Fruit fly (Drosophila melanogaster) whole organism, embryonic: ENCODE measurements around the gene Not10.

ENCODE experiments used
- Atf-2 ChIP-seq: fragments of 200-800 bp; sonication (Bioruptor generic); optimal IDR thresholded peaks from 2 replicates; lab custom pipeline; 2016; ENCODE audit warnings: missing biosample characterization, missing genetic modification characterization
- B-H1 ChIP-seq: fragments of 200-800 bp; sonication (Bioruptor generic); IDR thresholded peaks from 3 replicates; pipeline ENCODE4 v1.3.6; 2022; ENCODE audit warnings: missing biosample characterization, missing genetic modification characterization
- CG10654 ChIP-seq: fragments of 200-800 bp; sonication (Bioruptor generic); optimal IDR thresholded peaks from 2 replicates; lab custom pipeline; 2016; ENCODE audit warnings: missing biosample characterization, missing genetic modification characterization
- CG12071 ChIP-seq: fragments of 200-800 bp; sonication (Bioruptor generic); optimal IDR thresholded peaks from 3 replicates; lab custom pipeline; 2018; ENCODE audit warnings: missing biosample characterization, mild to moderate bottlenecking, missing genetic modification characterization
- CG12155 ChIP-seq: fragments of 200-800 bp; sonication (Bioruptor generic); optimal IDR thresholded peaks from 3 replicates; lab custom pipeline; 2016; ENCODE audit warnings: missing biosample characterization, missing genetic modification characterization
- CG12236 ChIP-seq: fragments of 200-800 bp; sonication (Bioruptor generic); optimal IDR thresholded peaks from 2 replicates; lab custom pipeline; 2016; ENCODE audit warnings: missing biosample characterization, missing genetic modification characterization
- CG13287 ChIP-seq: fragments of 200-800 bp; sonication (Bioruptor generic); IDR thresholded peaks from 2 replicates; pipeline ENCODE4 v1.3.6; 2022; ENCODE audit warnings: missing biosample characterization, missing genetic modification characterization; ENCODE audit not compliant: partially characterized antibody
- CG13894 ChIP-seq: fragments of 200-800 bp; sonication (Bioruptor generic); optimal IDR thresholded peaks from 3 replicates; lab custom pipeline; 2018; ENCODE audit warnings: missing biosample characterization, mild to moderate bottlenecking, missing genetic modification characterization, moderate library complexity
- CG15479 ChIP-seq: fragments of 200-800 bp; sonication (Bioruptor generic); optimal IDR thresholded peaks from 3 replicates; lab custom pipeline; 2019; ENCODE audit warnings: missing biosample characterization, mild to moderate bottlenecking, missing genetic modification characterization, moderate library complexity
- CG17829 ChIP-seq: fragments of 200-800 bp; optimal IDR thresholded peaks from 2 replicates; lab custom pipeline; 2019; ENCODE audit warnings: missing biosample characterization, mild to moderate bottlenecking, missing genetic modification characterization, moderate library complexity
- CG2712 ChIP-seq: fragments of 200-800 bp; optimal IDR thresholded peaks from 3 replicates; lab custom pipeline; 2019; ENCODE audit warnings: missing biosample characterization, mild to moderate bottlenecking, missing genetic modification characterization, moderate library complexity
- CG32772 ChIP-seq: fragments of 200-800 bp; sonication (Bioruptor generic); IDR thresholded peaks from 2 replicates; pipeline ENCODE4 v1.3.6; 2022; ENCODE audit warnings: missing biosample characterization, missing genetic modification characterization
- CG4282 ChIP-seq: fragments of 200-800 bp; sonication (Bioruptor generic); optimal IDR thresholded peaks from 2 replicates; lab custom pipeline; 2016; ENCODE audit warnings: missing biosample characterization, missing genetic modification characterization
- CG4820 ChIP-seq: fragments of 200-800 bp; sonication (Bioruptor generic); optimal IDR thresholded peaks from 3 replicates; lab custom pipeline; 2016; ENCODE audit warnings: missing biosample characterization, missing genetic modification characterization
- CG5180 ChIP-seq: fragments of 200-800 bp; sonication (Bioruptor generic); optimal IDR thresholded peaks from 3 replicates; lab custom pipeline; 2017; ENCODE audit warnings: missing biosample characterization, missing genetic modification characterization, mild to moderate bottlenecking, moderate library complexity, missing genetic modification reagents
- CG5245 ChIP-seq: fragments of 200-800 bp; sonication (Bioruptor generic); optimal IDR thresholded peaks from 3 replicates; lab custom pipeline; 2016; ENCODE audit warnings: missing biosample characterization, missing genetic modification characterization
- CG6854 ChIP-seq: fragments of 200-800 bp; sonication (Bioruptor generic); optimal IDR thresholded peaks from 3 replicates; lab custom pipeline; 2017; ENCODE audit warnings: missing biosample characterization, mild to moderate bottlenecking, missing genetic modification characterization
- CG8290 ChIP-seq, 3 experiments: fragments of 200-800 bp; sonication (Bioruptor generic); optimal IDR thresholded peaks; 2 replicates each; lab custom pipeline; 2016 to 2019; ENCODE audit warnings: missing biosample characterization in 3 of 3, missing genetic modification characterization in 3 of 3, mild to moderate bottlenecking in 2 of 3, moderate library complexity in 1 of 3
- CG8765 ChIP-seq: fragments of 200-800 bp; sonication (Bioruptor generic); IDR thresholded peaks from 2 replicates; pipeline ENCODE4 v1.3.6; 2022; ENCODE audit warnings: missing biosample characterization, missing genetic modification characterization
- CG8944 ChIP-seq: fragments of 200-800 bp; sonication (Bioruptor generic); optimal IDR thresholded peaks from 3 replicates; lab custom pipeline; 2016; ENCODE audit warnings: missing biosample characterization, missing genetic modification characterization
- CrebB ChIP-seq: fragments of 200-800 bp; sonication (Bioruptor generic); optimal IDR thresholded peaks from 3 replicates; lab custom pipeline; 2018; ENCODE audit warnings: missing biosample characterization, mild to moderate bottlenecking, missing genetic modification characterization
- Dbx ChIP-seq: fragments of 200-800 bp; sonication (Bioruptor generic); IDR thresholded peaks from 3 replicates; pipeline ENCODE4 v1.3.6; 2022; ENCODE audit warnings: missing biosample characterization, missing genetic modification characterization
- HLHmδ ChIP-seq: fragments of 200-800 bp; sonication (Bioruptor generic); optimal IDR thresholded peaks from 2 replicates; lab custom pipeline; 2018; ENCODE audit warnings: missing biosample characterization, mild to moderate bottlenecking, missing genetic modification characterization, moderate library complexity
- Jarid2 ChIP-seq: fragments of 200-800 bp; sonication (Bioruptor generic); optimal IDR thresholded peaks from 3 replicates; lab custom pipeline; 2017; ENCODE audit warnings: mild to moderate bottlenecking, missing biosample characterization, missing genetic modification reagents, missing genetic modification characterization
- Med ChIP-seq: fragments of 200-800 bp; sonication (Bioruptor generic); peaks from one replicate; lab custom pipeline; 2016; ENCODE audit warnings: missing biosample characterization, missing genetic modification characterization, mild to moderate bottlenecking, inconsistent platforms, moderate library complexity
- Ravus ChIP-seq: fragments of 200-800 bp; sonication (Bioruptor generic); IDR thresholded peaks from 2 replicates; pipeline ENCODE4 v1.3.6; 2022; ENCODE audit warnings: missing biosample characterization, missing genetic modification characterization
- amos ChIP-seq: fragments of 200-800 bp; sonication (Bioruptor generic); IDR thresholded peaks from 2 replicates; pipeline ENCODE4 v1.3.6; 2022; ENCODE audit warnings: missing biosample characterization, missing genetic modification characterization; ENCODE audit not compliant: partially characterized antibody
- az2 ChIP-seq: fragments of 200-800 bp; sonication (Bioruptor generic); optimal IDR thresholded peaks from 3 replicates; lab custom pipeline; 2016; ENCODE audit warnings: missing biosample characterization, missing genetic modification characterization
- br ChIP-seq: fragments of >200 bp; optimal IDR thresholded peaks from 2 replicates; lab custom pipeline; 2017
- bsh ChIP-seq, 2 experiments: fragments of 200-800 bp; sonication (Bioruptor generic); optimal IDR thresholded peaks; 2 replicates each; lab custom pipeline; 2017 to 2018; ENCODE audit warnings: mild to moderate bottlenecking in 2 of 2, missing biosample characterization in 2 of 2, missing genetic modification characterization in 2 of 2, moderate library complexity in 1 of 2
- cas ChIP-seq: fragments of 200-800 bp; sonication (Bioruptor generic); IDR thresholded peaks from 2 replicates; pipeline ENCODE4 v1.3.6; 2022; ENCODE audit warnings: missing biosample characterization, missing genetic modification characterization
- cato ChIP-seq: fragments of 200-800 bp; sonication (Bioruptor generic); optimal IDR thresholded peaks from 2 replicates; lab custom pipeline; 2016; ENCODE audit warnings: missing biosample characterization, missing genetic modification characterization, borderline replicate concordance
- cg ChIP-seq: fragments of 200-800 bp; sonication (Bioruptor generic); optimal IDR thresholded peaks from 3 replicates; lab custom pipeline; 2019; ENCODE audit warnings: missing biosample characterization, mild to moderate bottlenecking, missing genetic modification characterization, moderate library complexity
- ci ChIP-seq: fragments of 200-800 bp; sonication (Bioruptor generic); IDR thresholded peaks from 3 replicates; pipeline ENCODE4 v1.3.6; 2022; ENCODE audit warnings: missing biosample characterization, missing genetic modification characterization
- crol ChIP-seq: fragments of 200-800 bp; sonication (Bioruptor generic); IDR thresholded peaks from 2 replicates; pipeline ENCODE4 v1.3.6; 2022; ENCODE audit warnings: missing biosample characterization, missing genetic modification characterization
- dmrt11E ChIP-seq: fragments of 200-800 bp; sonication (Bioruptor generic); optimal IDR thresholded peaks from 3 replicates; lab custom pipeline; 2018; ENCODE audit warnings: missing biosample characterization, mild to moderate bottlenecking, missing genetic modification characterization, moderate library complexity
- eyg ChIP-seq: fragments of 200-800 bp; sonication (Bioruptor generic); optimal IDR thresholded peaks from 3 replicates; lab custom pipeline; 2016; ENCODE audit warnings: missing biosample characterization, missing genetic modification characterization
- fd64A ChIP-seq: fragments of 200-800 bp; sonication (Bioruptor generic); optimal IDR thresholded peaks from 3 replicates; lab custom pipeline; 2018; ENCODE audit warnings: missing biosample characterization, mild to moderate bottlenecking, missing genetic modification characterization
- gem ChIP-seq: fragments of 200-800 bp; sonication (Bioruptor generic); optimal IDR thresholded peaks from 2 replicates; lab custom pipeline; 2019; ENCODE audit warnings: missing biosample characterization, mild to moderate bottlenecking, missing genetic modification characterization, moderate library complexity
- grn ChIP-seq: fragments of 200-800 bp; sonication (Bioruptor generic); optimal IDR thresholded peaks from 3 replicates; lab custom pipeline; 2017; ENCODE audit warnings: missing biosample characterization, missing genetic modification characterization
- gro ChIP-seq: fragments of 200-800 bp; sonication (Bioruptor generic); optimal IDR thresholded peaks from 2 replicates; lab custom pipeline; 2016; ENCODE audit warnings: missing biosample characterization, missing genetic modification characterization
- hth ChIP-seq: fragments of >200 bp; optimal IDR thresholded peaks from 2 replicates; lab custom pipeline; 2017; ENCODE audit warnings: inconsistent platforms
- insv ChIP-seq, 2 experiments: fragments of 200-800 bp; sonication (Bioruptor generic); optimal IDR thresholded peaks; 3 replicates each; lab custom pipeline; 2016 to 2018; ENCODE audit warnings: missing biosample characterization in 2 of 2, missing genetic modification characterization in 2 of 2
- kay ChIP-seq: fragments of 200-800 bp; sonication (Bioruptor generic); optimal IDR thresholded peaks from 2 replicates; lab custom pipeline; 2016; ENCODE audit warnings: missing biosample characterization, missing genetic modification characterization
- ken ChIP-seq: fragments of 200-800 bp; sonication (Bioruptor generic); IDR thresholded peaks from 3 replicates; pipeline ENCODE4 v1.3.6; 2022; ENCODE audit warnings: missing biosample characterization, missing genetic modification characterization
- luna ChIP-seq: fragments of 200-800 bp; sonication (Bioruptor generic); optimal IDR thresholded peaks from 2 replicates; lab custom pipeline; 2016; ENCODE audit warnings: missing biosample characterization, missing genetic modification characterization
- nmo ChIP-seq: fragments of 200-800 bp; sonication (Bioruptor generic); optimal IDR thresholded peaks from 2 replicates; lab custom pipeline; 2018; ENCODE audit warnings: missing biosample characterization, mild to moderate bottlenecking, missing genetic modification characterization, moderate library complexity
- pzg ChIP-seq: fragments of 200-800 bp; sonication (Bioruptor generic); optimal IDR thresholded peaks from 3 replicates; lab custom pipeline; 2018; ENCODE audit warnings: missing biosample characterization, mild to moderate bottlenecking, missing genetic modification characterization, moderate library complexity
- ro ChIP-seq: fragments of 200-800 bp; sonication (Bioruptor generic); IDR thresholded peaks from 2 replicates; pipeline ENCODE4 v1.3.6; 2022; ENCODE audit warnings: missing biosample characterization, missing genetic modification characterization
- vfl ChIP-seq: fragments of 200-800 bp; sonication (Bioruptor generic); optimal IDR thresholded peaks from 2 replicates; lab custom pipeline; 2016; ENCODE audit warnings: missing biosample characterization, missing genetic modification characterization
- zen ChIP-seq: fragments of 200-800 bp; sonication (Bioruptor generic); optimal IDR thresholded peaks from 3 replicates; lab custom pipeline; 2018; ENCODE audit warnings: missing biosample characterization, mild to moderate bottlenecking, missing genetic modification characterization, moderate library complexity

Gene Not10

dm6 chr3R:12646926-12647325, 16.5 kb downstream of the Not10 start:
- TF ChIP-seq CG12155 (no peak), az2 (no peak), CG4820 (GFP tag; lab: Kevin White, UChicago) (no peak), eyg (GFP tag; lab: Kevin White, UChicago) (no peak), CrebB (tag; lab: Kevin White, UChicago) (no peak), CG6854 (GFP tag; lab: Kevin White, UChicago) (no peak), fd64A (GFP tag; lab: Kevin White, UChicago) (no peak), grn (peak; percentile 66), gem (no peak)

- TF ChIP-seq CG8765 (GFP tag; lab: Robert Waterston, UW) (no peak), nmo (no peak), kay (no peak), ro (GFP tag; lab: Robert Waterston, UW) (no peak), ken (GFP tag; lab: Robert Waterston, UW) (0 out of 3 replicates have a peak, but pooled peaks have one; percentile 13), bsh (GFP tag; optimal IDR thresholded peaks at IDR 0.05; lab: Kevin White, UChicago) (no peak), cas (no peak), B-H1 (GFP tag; lab: Robert Waterston, UW) (no peak), CG5245 (GFP tag; lab: Kevin White, UChicago) (no peak), crol (GFP tag; lab: Robert Waterston, UW) (peak; percentile 63), CG13287 (no peak), CG12071 (GFP tag; lab: Kevin White, UChicago) (no peak), pzg (no peak), dmrt11E (tag; lab: Kevin White, UChicago) (no peak), cato (GFP tag; lab: Kevin White, UChicago) (no peak), CG8944 (GFP tag; lab: Kevin White, UChicago) (no peak), amos (GFP tag; lab: Robert Waterston, UW) (no peak), CG12236 (GFP tag; lab: Kevin White, UChicago) (no peak), br (lab: Kevin White, UChicago) (no peak), CG8290 (GFP tag; optimal IDR thresholded peaks at IDR 0.05; lab: Kevin White, UChicago) (no peak), CG8290 (tag; optimal IDR thresholded peaks at IDR 0.05; lab: Kevin White, UChicago) (peak in 1 of 2 experiments; percentile 5), ci (GFP tag; lab: Robert Waterston, UW) (0 out of 3 replicates have a peak, but pooled peaks have one; percentile 16), CG13894 (tag; lab: Kevin White, UChicago) (peak; percentile 61), vfl (GFP tag; lab: Kevin White, UChicago) (no peak), CG10654 (GFP tag; lab: Kevin White, UChicago) (no peak), CG4282 (no peak)
These were observed 16.9 kb downstream of the Not10 start for dm6 chr3R:12647348-12647747.

dm6 chr3R:12647954-12648353, 17.5 kb downstream of the Not10 start, which contains the start of gene Dtg:
Gene Dtg (plus strand): TSS chr3R:12648058.
- TF ChIP-seq Atf-2 (GFP tag; lab: Kevin White, UChicago) = no peak
- peak; percentile 77 for TF ChIP-seq Med
- peak; percentile 68 for TF ChIP-seq cg (GFP tag; lab: Kevin White, UChicago)
- no peak for TF ChIP-seq luna (GFP tag; lab: Kevin White, UChicago)
- peak; percentile 42 for TF ChIP-seq CG17829
- TF ChIP-seq HLHmδ (GFP tag; lab: Kevin White, UChicago) = peak; percentile 82
- TF ChIP-seq CG32772 (GFP tag; lab: Robert Waterston, UW) = no peak
- TF ChIP-seq Ravus (GFP tag; lab: Robert Waterston, UW) = no peak
- TF ChIP-seq gro (GFP tag; lab: Kevin White, UChicago) = no peak
- peak in 1 of 2 experiments; percentile 0 for TF ChIP-seq insv (GFP tag; optimal IDR thresholded peaks at IDR 0.05; lab: Kevin White, UChicago)
- peak; percentile 7 for TF ChIP-seq CG2712
- peak; percentile 63 for TF ChIP-seq CG15479 (GFP tag; lab: Kevin White, UChicago)
- TF ChIP-seq Jarid2 (GFP tag; lab: Kevin White, UChicago) = peak; percentile 72
- TF ChIP-seq zen (tag; lab: Kevin White, UChicago) = peak; percentile 46
- no peak for TF ChIP-seq Dbx (GFP tag; lab: Robert Waterston, UW)
- peak; percentile 7 for TF ChIP-seq hth
- peak; percentile 34 for TF ChIP-seq CG5180 (GFP tag; lab: Kevin White, UChicago)
